Fruit fly (Drosophila melanogaster): ENCODE measurements around the gene CG15553.

dm6 chr3R:31130566-31130965, 29.6 kb upstream of the CG15553 start, which contains the start of gene Ktch:
- TF ChIP-seq salr (GFP tag; optimal IDR thresholded peaks at IDR 0.05) (no peak), CG10669 (GFP tag; optimal IDR thresholded peaks at IDR 0.05) (no peak), Met (GFP tag; optimal IDR thresholded peaks at IDR 0.05) (no peak), CG3919 (GFP tag; optimal IDR thresholded peaks at IDR 0.05) (no peak), OdsH (GFP tag; optimal IDR thresholded peaks at IDR 0.05) (no peak)
